Worm (Caenorhabditis elegans) whole organism, L4 larva: ENCODE measurements around the gene fbxb-35.
A peak's percentile ranks its signal among the peaks of the same experiment; 100 is the strongest.

Experiments
- Y75B8A.6 ChIP-seq: fragments of 200-800 bp; sonication (Bioruptor generic); IDR thresholded peaks from 2 replicates; pipeline ENCODE4 v1.3.6; 2022; ENCODE audit warnings: missing genetic modification reagents, missing genetic modification characterization, missing compliant biosample characterization
- ama-1 ChIP-seq: fragments of 150-350 bp; optimal IDR thresholded peaks from 2 replicates; lab custom pipeline; 2014; ENCODE audit warnings: inconsistent platforms, mixed read lengths
- arid-1 ChIP-seq: fragments of 200-800 bp; sonication (Bioruptor generic); conservative IDR thresholded peaks from 2 replicates; pipeline ENCODE4 v1.3.6; 2022; ENCODE audit warnings: missing genetic modification reagents, missing genetic modification characterization, missing compliant biosample characterization
- ceh-82 ChIP-seq: sonication (generic microtip); optimal IDR thresholded peaks from 2 replicates; lab custom pipeline; 2017; ENCODE audit warnings: missing biosample characterization, missing genetic modification characterization
- ctbp-1 ChIP-seq: fragments of 200-800 bp; sonication (Bioruptor generic); IDR thresholded peaks from 2 replicates; pipeline ENCODE4 v1.3.6; 2022; ENCODE audit warnings: missing genetic modification reagents, missing genetic modification characterization, missing compliant biosample characterization
- dmd-8 ChIP-seq: fragments of 200-800 bp; sonication (Bioruptor generic); IDR thresholded peaks from 2 replicates; pipeline ENCODE4 v1.3.6; 2022; ENCODE audit warnings: missing genetic modification characterization, missing compliant biosample characterization
- egl-27 ChIP-seq: sonication (generic microtip); optimal IDR thresholded peaks from 3 replicates; lab custom pipeline; 2017; ENCODE audit warnings: missing biosample characterization, missing genetic modification reagents, missing genetic modification characterization
- mep-1 ChIP-seq: fragments of 150-350 bp; sonication (generic microtip); optimal IDR thresholded peaks from 3 replicates; lab custom pipeline; 2014; ENCODE audit warnings: missing biosample characterization, missing genetic modification characterization
- nhr-237 ChIP-seq: sonication (generic microtip); optimal IDR thresholded peaks from 2 replicates; lab custom pipeline; 2017; ENCODE audit warnings: missing biosample characterization, missing genetic modification characterization
- unc-130 ChIP-seq: sonication (generic microtip); optimal IDR thresholded peaks from 2 replicates; lab custom pipeline; 2016; ENCODE audit warnings: missing genetic modification reagents, missing genetic modification characterization, missing compliant biosample characterization
- unc-62 ChIP-seq, 3 experiments: fragments of 150-350 bp in 1 of 3; sonication (generic microtip); optimal IDR thresholded peaks in 2 of 3; peaks in 1 of 3; 1 replicate in 1 of 3; 2 replicates in 2 of 3; lab custom pipeline; 2014 to 2017; ENCODE audit warnings: missing biosample characterization in 3 of 3, missing genetic modification characterization in 3 of 3, missing genetic modification reagents in 3 of 3, missing genotype in 1 of 3
- vab-7 ChIP-seq: fragments of 200-800 bp; sonication (Bioruptor generic); IDR thresholded peaks from 2 replicates; pipeline ENCODE4 v1.3.6; 2022; ENCODE audit warnings: missing genetic modification reagents, missing genetic modification characterization, missing compliant biosample characterization
- zag-1 ChIP-seq: fragments of 150-350 bp; optimal IDR thresholded peaks from 2 replicates; lab custom pipeline; 2014; ENCODE audit warnings: missing biosample characterization, missing genetic modification characterization

ce11 chrII:2091972-2092371, 40.5 kb downstream of the fbxb-35 start, which contains the start of gene T16A1.10:
- peak in 1 of 2 experiments; percentile 11 for TF ChIP-seq unc-62 (GFP tag; optimal IDR thresholded peaks at IDR 0.05 in 1 of 2; lab: Kevin White, UChicago)
- no peak for TF ChIP-seq unc-62 (tag; optimal IDR thresholded peaks at IDR 0.05; lab: Kevin White, UChicago)
- TF ChIP-seq ctbp-1 (GFP tag; lab: Robert Waterston, UW) = no peak
- TF ChIP-seq unc-130 = no peak
- TF ChIP-seq zag-1 (tag; lab: Kevin White, UChicago) = no peak
- TF ChIP-seq nhr-237 (tag; lab: Kevin White, UChicago) = no peak
- TF ChIP-seq ama-1 (lab: Kevin White, UChicago) = no peak
- no peak for TF ChIP-seq mep-1 (tag; lab: Kevin White, UChicago)
- TF ChIP-seq egl-27 (tag; lab: Kevin White, UChicago) = no peak
- TF ChIP-seq vab-7 = no peak
- no peak for TF ChIP-seq Y75B8A.6
- no peak for TF ChIP-seq dmd-8 (GFP tag; lab: Robert Waterston, UW)
- TF ChIP-seq arid-1 (GFP tag; lab: Robert Waterston, UW) = no peak
- TF ChIP-seq ceh-82 = no peak
